Fruit fly (Drosophila melanogaster) S2 (cell line): Measurements from ENCODE around the gene CG14210.

Experiments
- CG8478 ChIP-seq: fragments of >200 bp; optimal IDR thresholded peaks from 2 replicates; lab custom pipeline; 2018
- CTCF ChIP-seq, 2 experiments: fragments of >200 bp; optimal IDR thresholded peaks; 2 replicates each; lab custom pipeline; 2018

DNA sequence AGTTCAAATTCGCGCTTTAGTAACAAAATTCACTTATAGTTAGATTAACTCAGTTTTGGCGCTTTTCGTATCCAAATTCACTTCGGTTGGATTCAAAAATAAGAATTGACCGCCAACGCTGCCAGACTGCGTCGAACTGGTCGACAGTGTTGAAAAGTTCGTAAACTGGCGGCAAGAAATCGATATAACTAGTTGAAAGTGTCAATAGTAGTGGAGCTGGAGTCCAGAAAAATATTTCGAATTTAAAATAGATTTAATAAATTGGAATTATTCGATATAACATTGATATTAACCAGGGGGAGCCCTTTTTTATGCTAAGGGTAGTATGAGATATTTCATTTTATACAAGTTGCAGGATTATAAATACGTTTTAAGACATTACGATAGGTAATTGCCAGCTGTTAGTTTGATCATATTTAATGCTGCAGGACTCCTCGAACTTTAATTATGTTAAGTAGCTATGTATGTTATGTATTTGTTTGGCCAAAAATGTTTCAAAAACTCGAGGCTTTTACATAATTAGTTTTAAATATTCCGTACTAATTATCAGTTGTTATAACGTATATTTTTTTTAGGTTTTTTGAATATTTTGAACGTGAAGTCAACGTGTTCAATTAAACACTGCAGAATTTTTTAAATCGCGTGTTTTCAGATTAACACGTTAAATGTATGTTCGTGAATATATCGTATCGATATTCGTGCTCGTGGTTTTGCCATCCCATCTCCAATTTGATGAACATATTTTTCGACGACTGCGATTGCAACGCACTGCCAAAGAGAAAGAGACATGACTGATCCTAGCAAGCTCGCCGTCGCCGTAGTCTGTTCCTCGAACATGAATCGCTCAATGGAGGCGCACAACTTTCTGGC lies 48.1 kb downstream of the CG14210 start, which contains the start of the genes CG14223 and Ssu72:
- TF ChIP-seq CTCF (optimal IDR thresholded peaks at IDR 0.05; lab: Kevin White, UChicago): no peak
- no peak for TF ChIP-seq CG8478 (lab: Kevin White, UChicago)
